Fruit fly (Drosophila melanogaster) whole organism, embryonic: ENCODE measurements around the gene sa.

Source experiments
- Atf3 ChIP-seq: fragments of 200-800 bp; sonication (Bioruptor generic); optimal IDR thresholded peaks from 3 replicates; lab custom pipeline; 2016; ENCODE audit warnings: missing biosample characterization, missing genetic modification characterization
- Bteb2 ChIP-seq: fragments of 200-800 bp; sonication (Bioruptor generic); optimal IDR thresholded peaks from 2 replicates; lab custom pipeline; 2016; ENCODE audit warnings: missing biosample characterization, missing genetic modification characterization
- CG10431 ChIP-seq: fragments of 200-800 bp; sonication (Bioruptor generic); optimal IDR thresholded peaks from 3 replicates; lab custom pipeline; 2018; ENCODE audit warnings: missing biosample characterization, mild to moderate bottlenecking, missing genetic modification characterization
- CG11695 ChIP-seq: fragments of 200-800 bp; sonication (Bioruptor generic); IDR thresholded peaks from 3 replicates; pipeline ENCODE4 v1.3.6; 2022; ENCODE audit warnings: missing biosample characterization, missing genetic modification characterization
- CG12236 ChIP-seq: fragments of 200-800 bp; sonication (Bioruptor generic); optimal IDR thresholded peaks from 2 replicates; lab custom pipeline; 2016; ENCODE audit warnings: missing biosample characterization, missing genetic modification characterization
- CG12942 ChIP-seq: fragments of 200-800 bp; sonication (Bioruptor generic); optimal IDR thresholded peaks from 3 replicates; lab custom pipeline; 2016; ENCODE audit warnings: missing biosample characterization, missing genetic modification characterization
- CG13123 ChIP-seq: fragments of 200-800 bp; sonication (Bioruptor generic); optimal IDR thresholded peaks from 2 replicates; lab custom pipeline; 2016; ENCODE audit warnings: missing biosample characterization, missing genetic modification characterization
- CG13624 ChIP-seq: fragments of 200-800 bp; sonication (Bioruptor generic); optimal IDR thresholded peaks from 2 replicates; lab custom pipeline; 2016; ENCODE audit warnings: missing biosample characterization, missing genetic modification characterization
- CG14050 ChIP-seq: fragments of 200-800 bp; sonication (Bioruptor generic); IDR thresholded peaks from 3 replicates; pipeline ENCODE4 v1.3.6; 2022; ENCODE audit warnings: missing biosample characterization, missing genetic modification characterization
- CG16863 ChIP-seq: fragments of 200-800 bp; sonication (Bioruptor generic); optimal IDR thresholded peaks from 3 replicates; lab custom pipeline; 2016; ENCODE audit warnings: missing biosample characterization, missing genetic modification characterization
- CG17385 ChIP-seq: fragments of 200-800 bp; sonication (Bioruptor generic); optimal IDR thresholded peaks from 3 replicates; lab custom pipeline; 2018; ENCODE audit warnings: missing biosample characterization, mild to moderate bottlenecking, missing genetic modification characterization
- CG2120 ChIP-seq: fragments of 200-800 bp; sonication (Bioruptor generic); optimal IDR thresholded peaks from 3 replicates; lab custom pipeline; 2016; ENCODE audit warnings: missing biosample characterization, missing genetic modification characterization
- CG2129 ChIP-seq: fragments of 200-800 bp; sonication (Bioruptor generic); IDR thresholded peaks from 2 replicates; pipeline ENCODE4 v1.3.6; 2022; ENCODE audit warnings: missing biosample characterization, missing genetic modification characterization; ENCODE audit not compliant: partially characterized antibody
- CG2712 ChIP-seq: fragments of 200-800 bp; optimal IDR thresholded peaks from 3 replicates; lab custom pipeline; 2019; ENCODE audit warnings: missing biosample characterization, mild to moderate bottlenecking, missing genetic modification characterization, moderate library complexity
- CG2889 ChIP-seq: fragments of 200-800 bp; sonication (Bioruptor generic); IDR thresholded peaks from 3 replicates; pipeline ENCODE4 v1.3.6; 2022; ENCODE audit warnings: missing biosample characterization, missing genetic modification characterization
- CG32772 ChIP-seq: fragments of 200-800 bp; sonication (Bioruptor generic); IDR thresholded peaks from 2 replicates; pipeline ENCODE4 v1.3.6; 2022; ENCODE audit warnings: missing biosample characterization, missing genetic modification characterization
- CG33213 ChIP-seq: fragments of 200-800 bp; sonication (Bioruptor generic); optimal IDR thresholded peaks from 3 replicates; lab custom pipeline; 2016; ENCODE audit warnings: missing biosample characterization, missing genetic modification characterization
- CG3995 ChIP-seq: fragments of 200-800 bp; sonication (Bioruptor generic); optimal IDR thresholded peaks from 3 replicates; lab custom pipeline; 2016; ENCODE audit warnings: missing biosample characterization, missing genetic modification characterization
- CG4360 ChIP-seq: fragments of 200-800 bp; sonication (Bioruptor generic); IDR thresholded peaks from 2 replicates; pipeline ENCODE4 v1.3.6; 2022; ENCODE audit warnings: missing biosample characterization, missing genetic modification characterization
- CG4617 ChIP-seq: fragments of 200-800 bp; sonication (Bioruptor generic); optimal IDR thresholded peaks from 3 replicates; lab custom pipeline; 2016; ENCODE audit warnings: missing biosample characterization, missing genetic modification characterization, borderline replicate concordance
- CG5245 ChIP-seq: fragments of 200-800 bp; sonication (Bioruptor generic); optimal IDR thresholded peaks from 3 replicates; lab custom pipeline; 2016; ENCODE audit warnings: missing biosample characterization, missing genetic modification characterization
- CG6654 ChIP-seq: fragments of 200-800 bp; sonication (Bioruptor generic); optimal IDR thresholded peaks from 2 replicates; lab custom pipeline; 2017; ENCODE audit warnings: missing biosample characterization, mild to moderate bottlenecking, missing genetic modification characterization
- CG9797 ChIP-seq: fragments of 200-800 bp; sonication (Bioruptor generic); optimal IDR thresholded peaks from 3 replicates; lab custom pipeline; 2018; ENCODE audit warnings: missing biosample characterization, mild to moderate bottlenecking, missing genetic modification characterization
- Dad ChIP-seq: fragments of 200-800 bp; sonication (Bioruptor generic); optimal IDR thresholded peaks from 3 replicates; lab custom pipeline; 2016; ENCODE audit warnings: missing biosample characterization, missing genetic modification characterization
- Deaf1 ChIP-seq: fragments of 200-800 bp; optimal IDR thresholded peaks from 3 replicates; lab custom pipeline; 2019; ENCODE audit warnings: missing biosample characterization, mild to moderate bottlenecking, missing genetic modification characterization, moderate library complexity
- Dek ChIP-seq: fragments of 200-800 bp; sonication (Bioruptor generic); optimal IDR thresholded peaks from 3 replicates; lab custom pipeline; 2019; ENCODE audit warnings: missing biosample characterization, mild to moderate bottlenecking, missing genetic modification characterization, moderate library complexity
- Drgx ChIP-seq: fragments of 200-800 bp; sonication (Bioruptor generic); IDR thresholded peaks from 2 replicates; pipeline ENCODE4 v1.3.6; 2022; ENCODE audit warnings: missing biosample characterization, missing genetic modification characterization
- Ets97D ChIP-seq: fragments of 200-800 bp; sonication (Bioruptor generic); optimal IDR thresholded peaks from 3 replicates; lab custom pipeline; 2016; ENCODE audit warnings: missing biosample characterization, missing genetic modification characterization
- HLH3B ChIP-seq: fragments of 200-800 bp; sonication (Bioruptor generic); IDR thresholded peaks from 2 replicates; pipeline ENCODE4 v1.3.6; 2022; ENCODE audit warnings: missing biosample characterization, missing genetic modification characterization
- HLH54F ChIP-seq: fragments of 200-800 bp; sonication (Bioruptor generic); optimal IDR thresholded peaks from 3 replicates; lab custom pipeline; 2016; ENCODE audit warnings: missing biosample characterization, missing genetic modification characterization
- Lhr ChIP-seq: fragments of 200-800 bp; sonication (Bioruptor generic); optimal IDR thresholded peaks from 3 replicates; lab custom pipeline; 2017; ENCODE audit warnings: mild to moderate bottlenecking, missing biosample characterization, missing genetic modification reagents, missing genetic modification characterization
- NC2α ChIP-seq: fragments of 200-800 bp; sonication (Bioruptor generic); optimal IDR thresholded peaks from 2 replicates; lab custom pipeline; 2016; ENCODE audit warnings: missing biosample characterization, missing genetic modification characterization
- Pdp1 ChIP-seq, 2 experiments: fragments of 200-800 bp; sonication (Bioruptor generic); optimal IDR thresholded peaks; 3 replicates each; lab custom pipeline; 2016; ENCODE audit warnings: missing biosample characterization in 2 of 2, missing genetic modification characterization in 2 of 2, mild to moderate bottlenecking in 1 of 2, moderate library complexity in 1 of 2
- Scr ChIP-seq: fragments of 200-800 bp; sonication (Bioruptor generic); IDR thresholded peaks from 2 replicates; pipeline ENCODE4 v1.3.6; 2022; ENCODE audit warnings: missing biosample characterization, missing genetic modification characterization; ENCODE audit not compliant: partially characterized antibody
- ac ChIP-seq: fragments of 200-800 bp; sonication (Bioruptor generic); optimal IDR thresholded peaks from 3 replicates; lab custom pipeline; 2017; ENCODE audit warnings: missing biosample characterization, mild to moderate bottlenecking, missing genetic modification characterization
- aop ChIP-seq: fragments of 200-800 bp; sonication (Bioruptor generic); IDR thresholded peaks from 2 replicates; pipeline ENCODE4 v1.3.6; 2022; ENCODE audit warnings: missing biosample characterization, missing genetic modification characterization
- ash1 ChIP-seq: fragments of 200-800 bp; sonication (Bioruptor generic); optimal IDR thresholded peaks from 2 replicates; lab custom pipeline; 2018; ENCODE audit warnings: missing biosample characterization, mild to moderate bottlenecking, missing genetic modification characterization
- chn ChIP-seq: fragments of 200-800 bp; sonication (Bioruptor generic); optimal IDR thresholded peaks from 2 replicates; lab custom pipeline; 2016; ENCODE audit warnings: missing biosample characterization, missing genetic modification characterization
- dpn ChIP-seq, 2 experiments: fragments of 200-800 bp; sonication (Bioruptor generic); optimal IDR thresholded peaks; 3 replicates each; lab custom pipeline; 2016; ENCODE audit warnings: missing biosample characterization in 2 of 2, missing genetic modification characterization in 2 of 2
- esg ChIP-seq: fragments of 200-800 bp; sonication (Bioruptor generic); conservative IDR thresholded peaks from 2 replicates; pipeline ENCODE4 v1.3.6; 2022; ENCODE audit warnings: missing biosample characterization, missing genetic modification characterization
- kah ChIP-seq: fragments of 200-800 bp; sonication (Bioruptor generic); optimal IDR thresholded peaks from 2 replicates; lab custom pipeline; 2018; ENCODE audit warnings: missing biosample characterization, mild to moderate bottlenecking, missing genetic modification characterization
- mam ChIP-seq: fragments of 200-800 bp; sonication (Bioruptor generic); optimal IDR thresholded peaks from 3 replicates; lab custom pipeline; 2016; ENCODE audit warnings: missing biosample characterization, missing genetic modification characterization
- mirr ChIP-seq: fragments of 200-800 bp; sonication (Bioruptor generic); optimal IDR thresholded peaks from 3 replicates; lab custom pipeline; 2018; ENCODE audit warnings: missing biosample characterization, mild to moderate bottlenecking, missing genetic modification characterization
- odd ChIP-seq: fragments of 200-800 bp; sonication (Bioruptor generic); optimal IDR thresholded peaks from 2 replicates; lab custom pipeline; 2017; ENCODE audit warnings: missing biosample characterization, mild to moderate bottlenecking, missing genetic modification characterization
- scrt ChIP-seq: fragments of 200-800 bp; sonication (Bioruptor generic); optimal IDR thresholded peaks from 2 replicates; lab custom pipeline; 2018; ENCODE audit warnings: missing biosample characterization, mild to moderate bottlenecking, missing genetic modification characterization, moderate library complexity
- sd ChIP-seq: fragments of 200-800 bp; sonication (Bioruptor generic); optimal IDR thresholded peaks from 3 replicates; lab custom pipeline; 2018; ENCODE audit warnings: missing biosample characterization, mild to moderate bottlenecking, missing genetic modification characterization, moderate library complexity
- sisA ChIP-seq: fragments of 200-800 bp; sonication (Bioruptor generic); IDR thresholded peaks from 2 replicates; pipeline ENCODE4 v1.3.6; 2022; ENCODE audit warnings: missing biosample characterization, missing genetic modification characterization
- sna ChIP-seq: fragments of 200-800 bp; sonication (Bioruptor generic); IDR thresholded peaks from 2 replicates; pipeline ENCODE4 v1.3.6; 2022; ENCODE audit warnings: missing biosample characterization, missing genetic modification characterization; ENCODE audit not compliant: partially characterized antibody
- stwl ChIP-seq: fragments of 200-800 bp; sonication (Bioruptor generic); optimal IDR thresholded peaks from 3 replicates; lab custom pipeline; 2018; ENCODE audit warnings: missing biosample characterization, mild to moderate bottlenecking, missing genetic modification characterization, moderate library complexity
- vfl ChIP-seq: fragments of 200-800 bp; sonication (Bioruptor generic); optimal IDR thresholded peaks from 2 replicates; lab custom pipeline; 2016; ENCODE audit warnings: missing biosample characterization, missing genetic modification characterization
- zen ChIP-seq: fragments of 200-800 bp; sonication (Bioruptor generic); optimal IDR thresholded peaks from 3 replicates; lab custom pipeline; 2018; ENCODE audit warnings: missing biosample characterization, mild to moderate bottlenecking, missing genetic modification characterization, moderate library complexity

The sa gene

DNA sequence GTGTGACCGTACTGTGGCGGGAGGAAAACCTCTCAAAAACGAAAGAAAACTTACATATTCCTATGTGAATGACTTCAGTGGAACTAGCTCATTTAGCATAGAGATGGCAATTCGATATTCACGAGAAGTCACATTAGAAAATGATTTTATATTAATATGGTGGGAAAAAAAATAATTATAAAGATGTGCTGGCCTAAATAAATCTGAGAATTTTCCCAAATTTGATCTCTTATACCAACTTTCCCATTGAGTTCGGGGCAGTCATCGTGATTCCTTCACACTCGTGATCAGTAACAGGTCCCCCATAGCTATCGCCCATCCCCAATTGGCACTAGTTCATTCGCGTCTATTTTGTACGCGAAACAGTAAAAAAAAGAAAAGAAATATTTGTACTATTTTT lies 26.6 kb upstream of the sa start, which contains the start of the genes barc and Aef1 (continued):
- TF ChIP-seq odd (peak; percentile 52), CG5245 (GFP tag; lab: Kevin White, UChicago) (peak; percentile 66), Bteb2 (GFP tag; lab: Kevin White, UChicago) (peak; percentile 74), mam (GFP tag; lab: Kevin White, UChicago) (peak; percentile 94), dpn (GFP tag; optimal IDR thresholded peaks at IDR 0.05; lab: Kevin White, UChicago) (peak; percentile 87 to 90), CG4360 (GFP tag; lab: Robert Waterston, UW) (no peak), CG12236 (GFP tag; lab: Kevin White, UChicago) (peak; percentile 60), CG2712 (tag; lab: Kevin White, UChicago) (peak; percentile 92), Scr (GFP tag; lab: Robert Waterston, UW) (peak; percentile 93), Pdp1 (GFP tag; optimal IDR thresholded peaks at IDR 0.05; lab: Kevin White, UChicago) (peak; percentile 82 to 89), CG10431 (GFP tag; lab: Kevin White, UChicago) (peak; percentile 51), CG33213 (peak; percentile 87), HLH3B (peak; percentile 87), Dad (peak; percentile 82), CG14050 (GFP tag; lab: Robert Waterston, UW) (peak; percentile 75), Atf3 (GFP tag; lab: Kevin White, UChicago) (peak; percentile 88), NC2α (peak; percentile 53), CG12942 (GFP tag; lab: Kevin White, UChicago) (peak; percentile 90), CG32772 (peak; percentile 87), ac (peak; percentile 17), scrt (GFP tag; lab: Kevin White, UChicago) (no peak), sna (GFP tag; lab: Robert Waterston, UW) (peak; percentile 86), stwl (tag; lab: Kevin White, UChicago) (peak; percentile 70), Ets97D (GFP tag; lab: Kevin White, UChicago) (peak; percentile 75), CG6654 (GFP tag; lab: Kevin White, UChicago) (peak; percentile 57), mirr (GFP tag; lab: Kevin White, UChicago) (no peak), CG16863 (peak; percentile 71), CG2889 (GFP tag; lab: Robert Waterston, UW) (peak; percentile 71; the same call in 2 of the 3 replicates), aop (GFP tag; lab: Robert Waterston, UW) (0 out of 2 replicates have a peak, but pooled peaks have one; percentile 7), vfl (GFP tag; lab: Kevin White, UChicago) (peak; percentile 83), HLH54F (GFP tag; lab: Kevin White, UChicago) (peak; percentile 87), CG13123 (GFP tag; lab: Kevin White, UChicago) (peak; percentile 78), CG13624 (GFP tag; lab: Kevin White, UChicago) (peak; percentile 81), ash1 (GFP tag; lab: Kevin White, UChicago) (no peak), sd (tag; lab: Kevin White, UChicago) (peak; percentile 80), CG2129 (peak; percentile 82), chn (peak; percentile 91), Deaf1 (tag; lab: Kevin White, UChicago) (no peak), CG4617 (GFP tag; lab: Kevin White, UChicago) (peak; percentile 90), Dek (peak; percentile 81), Lhr (GFP tag; lab: Kevin White, UChicago) (peak; percentile 93), CG11695 (GFP tag; lab: Robert Waterston, UW) (peak; percentile 69; the same call in 2 of the 3 replicates), Drgx (GFP tag; lab: Robert Waterston, UW) (peak; percentile 63), CG3995 (GFP tag; lab: Kevin White, UChicago) (peak; percentile 98), sisA (peak; percentile 93), CG2120 (GFP tag; lab: Kevin White, UChicago) (peak; percentile 95), kah (GFP tag; lab: Kevin White, UChicago) (peak; percentile 43), CG9797 (GFP tag; lab: Kevin White, UChicago) (peak; percentile 72), esg (peak; percentile 88), CG17385 (GFP tag; lab: Kevin White, UChicago) (peak; percentile 76), zen (tag; lab: Kevin White, UChicago) (peak; percentile 86)
